Worm (Caenorhabditis elegans) whole organism, mixed stage, embryonic: ENCODE results near the gene F38E11.9.

Source experiments
- M03D4.4 ChIP-seq: sonication (generic microtip); optimal IDR thresholded peaks from 2 replicates; lab custom pipeline; 2017; ENCODE audit warnings: mild to moderate bottlenecking, missing genetic modification characterization, missing compliant biosample characterization
- bed-3 ChIP-seq: fragments of 200-800 bp; sonication (Bioruptor generic); optimal IDR thresholded peaks from 3 replicates; lab custom pipeline; 2018; ENCODE audit warnings: mild to moderate bottlenecking, missing genetic modification characterization, moderate library complexity, missing compliant biosample characterization
- blmp-1 ChIP-seq: fragments of 150-350 bp; optimal IDR thresholded peaks from 2 replicates; lab custom pipeline; 2014; ENCODE audit warnings: missing biosample characterization, missing genetic modification characterization
- ceh-39 ChIP-seq: fragments of 150-350 bp; optimal IDR thresholded peaks from 2 replicates; lab custom pipeline; 2014; ENCODE audit warnings: missing biosample characterization, missing genetic modification characterization
- ceh-43 ChIP-seq: fragments of 200-800 bp; sonication (Bioruptor generic); optimal IDR thresholded peaks from 2 replicates; lab custom pipeline; 2018; ENCODE audit warnings: mild to moderate bottlenecking, missing genetic modification characterization, moderate library complexity, missing compliant biosample characterization
- ces-1 ChIP-seq: fragments of 150-350 bp; optimal IDR thresholded peaks from 2 replicates; lab custom pipeline; 2014; ENCODE audit warnings: missing biosample characterization, missing genetic modification reagents, missing genetic modification characterization
- cnd-1 ChIP-seq: fragments of 200-800 bp; sonication (Bioruptor generic); optimal IDR thresholded peaks from 2 replicates; lab custom pipeline; 2018; ENCODE audit warnings: mild to moderate bottlenecking, missing genetic modification characterization, missing compliant biosample characterization
- drap-1 ChIP-seq: fragments of 200-800 bp; sonication (Bioruptor generic); optimal IDR thresholded peaks from 3 replicates; lab custom pipeline; 2018; ENCODE audit warnings: mild to moderate bottlenecking, missing genetic modification characterization, missing compliant biosample characterization
- elt-1 ChIP-seq: sonication (generic microtip); optimal IDR thresholded peaks from 2 replicates; lab custom pipeline; 2017; ENCODE audit warnings: missing genetic modification characterization, mild to moderate bottlenecking, missing compliant biosample characterization, antibody characterized with exemption, moderate library complexity, borderline replicate concordance; ENCODE audit not compliant: insufficient read depth
- elt-3 ChIP-seq: fragments of 150-350 bp; optimal IDR thresholded peaks from 2 replicates; lab custom pipeline; 2014; ENCODE audit warnings: missing biosample characterization, missing genetic modification characterization
- flh-1 ChIP-seq: fragments of 200-800 bp; sonication (Bioruptor generic); optimal IDR thresholded peaks from 2 replicates; lab custom pipeline; 2018; ENCODE audit warnings: mild to moderate bottlenecking, missing genetic modification characterization, moderate library complexity, missing compliant biosample characterization
- ham-2 ChIP-seq: fragments of 200-800 bp; sonication (Bioruptor generic); optimal IDR thresholded peaks from 2 replicates; lab custom pipeline; 2018; ENCODE audit warnings: mild to moderate bottlenecking, missing genetic modification characterization, missing compliant biosample characterization
- hlh-1 ChIP-seq: fragments of 150-350 bp; optimal IDR thresholded peaks from 2 replicates; lab custom pipeline; 2014; ENCODE audit warnings: missing biosample characterization, missing genetic modification reagents, missing genetic modification characterization
- lin-13 ChIP-seq: fragments of 150-350 bp; optimal IDR thresholded peaks from 2 replicates; lab custom pipeline; 2014; ENCODE audit warnings: missing biosample characterization, missing genetic modification characterization
- lin-32 ChIP-seq: fragments of 200-800 bp; sonication (Bioruptor generic); optimal IDR thresholded peaks from 2 replicates; lab custom pipeline; 2018; ENCODE audit warnings: mild to moderate bottlenecking, missing genetic modification characterization, missing compliant biosample characterization
- lsy-2 ChIP-seq: fragments of 150-350 bp; optimal IDR thresholded peaks from 2 replicates; lab custom pipeline; 2014; ENCODE audit warnings: missing biosample characterization, missing genetic modification characterization
- mab-5 ChIP-seq: fragments of 150-350 bp; optimal IDR thresholded peaks from 2 replicates; lab custom pipeline; 2014; ENCODE audit warnings: missing biosample characterization, missing genetic modification characterization
- mep-1 ChIP-seq: fragments of 150-350 bp; optimal IDR thresholded peaks from 2 replicates; lab custom pipeline; 2017; ENCODE audit warnings: missing biosample characterization, missing genetic modification reagents, missing genetic modification characterization, inconsistent platforms
- mls-2 ChIP-seq: sonication (generic microtip); optimal IDR thresholded peaks from 2 replicates; lab custom pipeline; 2016; ENCODE audit warnings: mild to moderate bottlenecking, missing genetic modification characterization, moderate library complexity, missing compliant biosample characterization
- nhr-12 ChIP-seq: fragments of 150-350 bp; optimal IDR thresholded peaks from 2 replicates; lab custom pipeline; 2014; ENCODE audit warnings: missing biosample characterization, missing genetic modification characterization
- nhr-2 ChIP-seq: fragments of 150-350 bp; optimal IDR thresholded peaks from 2 replicates; lab custom pipeline; 2014; ENCODE audit warnings: missing biosample characterization, missing genetic modification characterization
- nhr-76 ChIP-seq: sonication (generic microtip); optimal IDR thresholded peaks from 2 replicates; lab custom pipeline; 2017; ENCODE audit warnings: missing biosample characterization, missing genetic modification characterization
- pha-4 ChIP-seq: fragments of 150-350 bp; optimal IDR thresholded peaks from 2 replicates; lab custom pipeline; 2018; ENCODE audit warnings: missing biosample characterization, missing genetic modification reagents, missing genetic modification characterization
- sem-2 ChIP-seq: fragments of 200-800 bp; sonication (Bioruptor generic); optimal IDR thresholded peaks from 2 replicates; lab custom pipeline; 2018; ENCODE audit warnings: mild to moderate bottlenecking, missing genetic modification characterization, missing compliant biosample characterization
- sptf-1 ChIP-seq: sonication (generic microtip); optimal IDR thresholded peaks from 2 replicates; lab custom pipeline; 2017; ENCODE audit warnings: mild to moderate bottlenecking, missing genetic modification characterization, moderate library complexity, missing compliant biosample characterization
- tbx-8 ChIP-seq: fragments of 200-800 bp; sonication (Bioruptor generic); optimal IDR thresholded peaks from 2 replicates; lab custom pipeline; 2018; ENCODE audit warnings: mild to moderate bottlenecking, missing genetic modification characterization, moderate library complexity, missing compliant biosample characterization
- unc-120 ChIP-seq: sonication (generic microtip); optimal IDR thresholded peaks from 2 replicates; lab custom pipeline; 2017; ENCODE audit warnings: missing genetic modification characterization, missing compliant biosample characterization; ENCODE audit not compliant: poor library complexity, severe bottlenecking
- unc-39 ChIP-seq: fragments of 150-350 bp; optimal IDR thresholded peaks from 2 replicates; lab custom pipeline; 2014; ENCODE audit warnings: missing biosample characterization, missing genetic modification characterization
- unc-62 ChIP-seq: fragments of 150-350 bp; optimal IDR thresholded peaks from 2 replicates; lab custom pipeline; 2014; ENCODE audit warnings: missing biosample characterization, missing genetic modification reagents, missing genetic modification characterization
- ztf-11 ChIP-seq: fragments of 150-350 bp; optimal IDR thresholded peaks from 2 replicates; lab custom pipeline; 2014; ENCODE audit warnings: missing biosample characterization, missing genetic modification characterization

The F38E11.9 gene

ce11 chrIV:9464345-9464783 is 20.5 kb upstream of the F38E11.9 start:
- TF ChIP-seq mls-2 (tag; lab: Kevin White, UChicago), result no peak
- no peak for TF ChIP-seq lin-32 (GFP tag; lab: Kevin White, UChicago)
- no peak for TF ChIP-seq ceh-43
- no peak for TF ChIP-seq lsy-2
- TF ChIP-seq cnd-1 (tag; lab: Kevin White, UChicago), result no peak
- no peak for TF ChIP-seq mab-5

ce11 chrIV:9459224-9459781 is 15.5 kb upstream of the F38E11.9 start, which contains the start of gene copb-2:
TSS of gene copb-2 (plus strand) at chrIV:9459731.
- TF ChIP-seq nhr-2, result no peak
- TF ChIP-seq ztf-11 (tag; lab: Kevin White, UChicago), result no peak
- TF ChIP-seq flh-1, result no peak
- no peak for TF ChIP-seq pha-4
- peak; percentile 40 for TF ChIP-seq mep-1 (tag; lab: Kevin White, UChicago)
- no peak for TF ChIP-seq unc-120
- TF ChIP-seq nhr-76 (tag; lab: Kevin White, UChicago), result no peak
- TF ChIP-seq ces-1 (GFP tag; lab: Kevin White, UChicago), result peak; percentile 49
- no peak for TF ChIP-seq elt-3 (tag; lab: Kevin White, UChicago)
- peak; percentile 27 for TF ChIP-seq hlh-1 (tag; lab: Kevin White, UChicago)
- no peak for TF ChIP-seq sptf-1

ce11 chrIV:9457400-9457799 is 13.6 kb upstream of the F38E11.9 start, which contains the start of gene cutl-17:
TSS of gene cutl-17 (minus strand) at chrIV:9457500.
- TF ChIP-seq tbx-8 (GFP tag; lab: Kevin White, UChicago), result no peak
- no peak for TF ChIP-seq pha-4
- no peak for TF ChIP-seq ztf-11 (tag; lab: Kevin White, UChicago)
- TF ChIP-seq lsy-2, result no peak
- TF ChIP-seq, all 35 proteins: peak for 0

ce11 chrIV:9451816-9452215 is 8.0 kb upstream of the F38E11.9 start:
- no peak for TF ChIP-seq ces-1 (GFP tag; lab: Kevin White, UChicago)
- TF ChIP-seq lin-32 (GFP tag; lab: Kevin White, UChicago), result no peak
- TF ChIP-seq cnd-1 (tag; lab: Kevin White, UChicago), result no peak
- TF ChIP-seq bed-3 (GFP tag; lab: Kevin White, UChicago), result no peak
- no peak for TF ChIP-seq M03D4.4 (tag; lab: Kevin White, UChicago)
- TF ChIP-seq lin-13 (tag; lab: Kevin White, UChicago), result no peak
- no peak for TF ChIP-seq unc-120
- no peak for TF ChIP-seq lsy-2
- no peak for TF ChIP-seq mab-5
- TF ChIP-seq hlh-1 (tag; lab: Kevin White, UChicago), result no peak
- no peak for TF ChIP-seq elt-1 (tag; lab: Kevin White, UChicago)
- TF ChIP-seq flh-1, result no peak
- no peak for TF ChIP-seq ceh-43
- TF ChIP-seq sem-2, result no peak
- TF ChIP-seq unc-62 (GFP tag; lab: Kevin White, UChicago), result no peak
- TF ChIP-seq ham-2 (GFP tag; lab: Kevin White, UChicago), result no peak
- TF ChIP-seq unc-39 (tag; lab: Kevin White, UChicago), result no peak
- no peak for TF ChIP-seq nhr-2
- TF ChIP-seq mls-2 (tag; lab: Kevin White, UChicago), result no peak

- no peak for TF ChIP-seq ztf-11 (tag; lab: Kevin White, UChicago)
Measured at ce11 chrIV:9450375-9450774, 6.5 kb upstream of the F38E11.9 start, which contains the start of gene cpin-1. TSS of gene cpin-1 (plus strand) at chrIV:9450675.

ce11 chrIV:9447209-9447608 is 3.4 kb upstream of the F38E11.9 start, which contains the start of gene hsp-12.6:
TSS of gene hsp-12.6 (minus strand) at chrIV:9447228.
- no peak for TF ChIP-seq hlh-1 (tag; lab: Kevin White, UChicago)
- no peak for TF ChIP-seq drap-1 (GFP tag; lab: Kevin White, UChicago)
- no peak for TF ChIP-seq M03D4.4 (tag; lab: Kevin White, UChicago)
- no peak for TF ChIP-seq mab-5

ce11 chrIV:9445407-9445806 is 1.6 kb upstream of the F38E11.9 start, which contains the start of gene hsp-12.3:
TSS of gene hsp-12.3 (minus strand) at chrIV:9445507.
- TF ChIP-seq blmp-1 (tag; lab: Kevin White, UChicago), result no peak
- TF ChIP-seq ceh-39 (tag; lab: Kevin White, UChicago), result no peak
- no peak for TF ChIP-seq tbx-8 (GFP tag; lab: Kevin White, UChicago)
- no peak for TF ChIP-seq cnd-1 (tag; lab: Kevin White, UChicago)
- no peak for TF ChIP-seq unc-39 (tag; lab: Kevin White, UChicago)
- TF ChIP-seq ces-1 (GFP tag; lab: Kevin White, UChicago), result no peak
- TF ChIP-seq unc-62 (GFP tag; lab: Kevin White, UChicago), result no peak
- no peak for TF ChIP-seq flh-1
- no peak for TF ChIP-seq unc-120
- TF ChIP-seq nhr-12 (tag; lab: Kevin White, UChicago), result no peak
- no peak for TF ChIP-seq ham-2 (GFP tag; lab: Kevin White, UChicago)
